Fruit fly (Drosophila melanogaster) whole organism: ENCODE measurements around the gene CG43448.

Source experiments
- Dll ChIP-seq: fragments of >200 bp; optimal IDR thresholded peaks from 2 replicates; lab custom pipeline; 2017
- pan ChIP-seq: fragments of >200 bp; optimal IDR thresholded peaks from 2 replicates; lab custom pipeline; 2017
- usp ChIP-seq: fragments of >200 bp; optimal IDR thresholded peaks from 2 replicates; lab custom pipeline; 2017; ENCODE audit warnings: missing biosample characterization, missing genetic modification characterization, mixed read lengths

DNA sequence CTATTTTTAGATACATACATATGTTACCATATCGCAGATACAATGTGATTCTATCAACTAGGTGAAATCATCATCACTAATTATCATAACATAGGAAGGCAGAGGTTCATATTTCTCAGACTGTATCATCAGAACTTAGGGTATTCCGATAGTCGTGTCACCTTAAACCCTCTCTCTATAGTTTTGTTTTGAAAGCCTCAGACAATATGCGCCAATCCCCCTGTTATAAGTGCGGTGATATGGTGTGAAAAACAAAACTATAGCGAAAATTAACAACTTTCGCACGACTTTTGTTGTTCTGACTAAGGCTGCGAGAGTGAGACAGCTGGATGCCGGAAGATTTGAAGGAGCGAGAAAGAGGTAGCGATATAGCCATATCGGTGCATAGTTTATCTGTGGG is 44.9 kb upstream of the CG43448 start:
- no peak for TF ChIP-seq Dll (lab: Kevin White, UChicago)
- no peak for TF ChIP-seq usp (GFP tag; lab: Kevin White, UChicago)
- no peak for TF ChIP-seq pan (lab: Kevin White, UChicago)
